Worm (Caenorhabditis elegans) whole organism, early embryonic: ENCODE data around the gene cdc-37.

ENCODE experiments used
- B0310.2 ChIP-seq: sonication (generic microtip); optimal IDR thresholded peaks from 2 replicates; lab custom pipeline; 2016; ENCODE audit warnings: mild to moderate bottlenecking, missing genetic modification characterization, missing compliant biosample characterization
- F13C5.2 ChIP-seq: sonication (generic microtip); optimal IDR thresholded peaks from 2 replicates; lab custom pipeline; 2017; ENCODE audit warnings: mild to moderate bottlenecking, missing genetic modification characterization, inconsistent platforms, missing compliant biosample characterization
- ama-1 ChIP-seq: fragments of 150-350 bp; optimal IDR thresholded peaks from 2 replicates; lab custom pipeline; 2014
- flt-1 ChIP-seq: fragments of 200-800 bp; sonication (Bioruptor generic); IDR thresholded peaks from 2 replicates; pipeline ENCODE4 v1.3.6; 2022; ENCODE audit warnings: missing genetic modification characterization, missing compliant biosample characterization
- hnd-1 ChIP-seq: sonication (generic microtip); optimal IDR thresholded peaks from 2 replicates; lab custom pipeline; 2016; ENCODE audit warnings: missing genetic modification characterization, missing compliant biosample characterization
- pes-1 ChIP-seq: fragments of 200-800 bp; sonication (Bioruptor generic); IDR thresholded peaks from 2 replicates; pipeline ENCODE4 v1.3.6; 2022; ENCODE audit warnings: missing genetic modification reagents, missing genetic modification characterization, missing compliant biosample characterization
- sea-1 ChIP-seq: fragments of 200-800 bp; sonication (Bioruptor generic); conservative IDR thresholded peaks from 2 replicates; pipeline ENCODE4 v1.3.6; 2022; ENCODE audit warnings: missing genetic modification characterization, missing compliant biosample characterization
- tbx-11 ChIP-seq: fragments of 200-800 bp; sonication (Bioruptor generic); IDR thresholded peaks from 2 replicates; pipeline ENCODE4 v1.3.6; 2022; ENCODE audit warnings: missing genetic modification characterization, missing compliant biosample characterization
- tbx-37 ChIP-seq: fragments of 200-800 bp; sonication (Bioruptor generic); conservative IDR thresholded peaks from 2 replicates; pipeline ENCODE4 v1.3.6; 2022; ENCODE audit warnings: missing genetic modification reagents, missing genetic modification characterization, missing compliant biosample characterization
- tra-4 ChIP-seq: sonication (generic microtip); optimal IDR thresholded peaks from 2 replicates; lab custom pipeline; 2017; ENCODE audit warnings: missing genetic modification characterization, missing compliant biosample characterization

DNA sequence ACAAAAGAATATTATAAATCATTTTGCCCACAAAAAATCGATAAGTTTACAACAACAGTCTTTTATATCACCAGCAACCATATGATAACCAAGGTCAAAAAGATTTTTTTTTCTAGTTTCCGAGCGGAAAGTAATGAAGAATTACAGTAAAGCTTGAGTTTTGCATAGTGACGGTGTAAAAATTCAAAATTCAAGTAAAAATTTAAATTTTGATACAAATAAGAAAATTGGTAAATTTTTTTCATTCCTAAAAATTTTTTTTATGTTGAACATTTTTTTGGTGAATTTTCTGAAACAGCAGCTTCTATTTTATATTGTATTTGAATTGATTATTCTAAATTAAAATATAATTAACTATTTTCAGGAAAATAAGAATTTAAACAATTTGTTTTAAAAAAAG lies 11.6 kb downstream of the cdc-37 start, which contains the start of gene W08F4.5:
- TF ChIP-seq ama-1 (lab: Kevin White, UChicago), result no peak
- TF ChIP-seq flt-1 (GFP tag; lab: Robert Waterston, UW), result no peak
- no peak for TF ChIP-seq sea-1
- TF ChIP-seq hnd-1 (tag; lab: Kevin White, UChicago), result no peak
- TF ChIP-seq F13C5.2 (tag; lab: Kevin White, UChicago), result no peak
- TF ChIP-seq tbx-11 (GFP tag; lab: Robert Waterston, UW), result no peak
- no peak for TF ChIP-seq B0310.2
- TF ChIP-seq pes-1 (GFP tag; lab: Robert Waterston, UW), result no peak
- TF ChIP-seq tbx-37, result no peak
- TF ChIP-seq tra-4 (tag; lab: Kevin White, UChicago), result no peak
